In genomic region chr2L:20091094-20091679, dm6 we compare ENCODE assay signal across 1 fruit fly cellular context.
A peak's percentile ranks its signal among the peaks of the same experiment; 100 is the strongest.
TF ChIP-seq lines count a peak whose summit lies in the region.

CG10747 (minus strand) TSS chr2L:20091348.
Pyroxd1 (plus strand) TSS chr2L:20091435.

TF ChIP-seq in whole organism, embryonic, 481 proteins besides CTCF, POLR2A, EP300 and RAD21 (continued from another document and continues in another):
- 0 out of 4 replicates have a peak, but pooled peaks have one; percentile 63 for TF ChIP-seq chinmo (GFP tag; IDR thresholded peaks at IDR 0.05; lab: Robert Waterston, UW; ENCODE audit: partially characterized antibody)
- TF ChIP-seq lilli (GFP tag; optimal IDR thresholded peaks at IDR 0.05; lab: Kevin White, UChicago), result peak; percentile 98
- TF ChIP-seq CG16863 (GFP tag; optimal IDR thresholded peaks at IDR 0.05; lab: Kevin White, UChicago), result peak; percentile 93
- peak; percentile 91 for TF ChIP-seq Poxn (GFP tag; IDR thresholded peaks at IDR 0.05; lab: Robert Waterston, UW)
- no peak for TF ChIP-seq pan (optimal IDR thresholded peaks at IDR 0.05; lab: Kevin White, UChicago)
- peak in 1 of 2 experiments; percentile 95 for TF ChIP-seq pan (GFP tag; optimal IDR thresholded peaks at IDR 0.05 in 1 of 2, IDR thresholded peaks at IDR 0.05 in 1 of 2)
- TF ChIP-seq Rx (GFP tag; IDR thresholded peaks at IDR 0.05; lab: Robert Waterston, UW), result peak; percentile 87
- TF ChIP-seq CG31441 (GFP tag; IDR thresholded peaks at IDR 0.05; lab: Robert Waterston, UW), result peak; percentile 94
- peak; percentile 93 for TF ChIP-seq kay (GFP tag; optimal IDR thresholded peaks at IDR 0.05; lab: Kevin White, UChicago)
- peak; percentile 83 for TF ChIP-seq emc (GFP tag; optimal IDR thresholded peaks at IDR 0.05; lab: Kevin White, UChicago)
- TF ChIP-seq Dp (GFP tag; optimal IDR thresholded peaks at IDR 0.05; lab: Kevin White, UChicago), result peak; percentile 86
- TF ChIP-seq pita (GFP tag; optimal IDR thresholded peaks at IDR 0.05; lab: Kevin White, UChicago), result no peak
- TF ChIP-seq CG4424 (GFP tag; optimal IDR thresholded peaks at IDR 0.05; lab: Kevin White, UChicago), result peak; percentile 96
- no peak for TF ChIP-seq D (optimal IDR thresholded peaks at IDR 0.05; lab: Kevin White, UChicago)
- peak; percentile 91 for TF ChIP-seq D (GFP tag; optimal IDR thresholded peaks at IDR 0.05; lab: Kevin White, UChicago)
- peak; percentile 98 for TF ChIP-seq CG10209 (GFP tag; optimal IDR thresholded peaks at IDR 0.05; lab: Kevin White, UChicago)
- no peak for TF ChIP-seq yki (optimal IDR thresholded peaks at IDR 0.05; lab: Kevin White, UChicago)
- peak; percentile 94 for TF ChIP-seq gsb-n (tag; optimal IDR thresholded peaks at IDR 0.05; lab: Kevin White, UChicago)
- TF ChIP-seq ATbp (GFP tag; optimal IDR thresholded peaks at IDR 0.05; lab: Kevin White, UChicago), result peak; percentile 94
- TF ChIP-seq CG6254 (GFP tag; optimal IDR thresholded peaks at IDR 0.05; lab: Kevin White, UChicago), result peak; percentile 86
- peak; percentile 97 for TF ChIP-seq CG13296 (GFP tag; optimal IDR thresholded peaks at IDR 0.05; lab: Kevin White, UChicago)
- peak; percentile 94 for TF ChIP-seq CG15696 (tag; optimal IDR thresholded peaks at IDR 0.05; lab: Kevin White, UChicago)
- TF ChIP-seq CHES-1-like (GFP tag; optimal IDR thresholded peaks at IDR 0.05; lab: Kevin White, UChicago), result peak; percentile 90
- peak; percentile 96 for TF ChIP-seq esg (GFP tag; conservative IDR thresholded peaks at IDR 0.05; lab: Robert Waterston, UW)
- peak; percentile 94 for TF ChIP-seq Ada2b (GFP tag; IDR thresholded peaks at IDR 0.05; lab: Robert Waterston, UW)
- peak; percentile 66 for TF ChIP-seq Neu2 (GFP tag; optimal IDR thresholded peaks at IDR 0.05; lab: Kevin White, UChicago; ENCODE audit: borderline replicate concordance)
- TF ChIP-seq Hmx (GFP tag; optimal IDR thresholded peaks at IDR 0.05; lab: Kevin White, UChicago), result peak; percentile 94
- peak; percentile 97 for TF ChIP-seq tin (GFP tag; optimal IDR thresholded peaks at IDR 0.05; lab: Kevin White, UChicago)
- TF ChIP-seq ham (GFP tag; IDR thresholded peaks at IDR 0.05; lab: Robert Waterston, UW), result peak; percentile 87
- TF ChIP-seq chm (GFP tag; IDR thresholded peaks at IDR 0.05; lab: Robert Waterston, UW), result peak; percentile 92
- peak; percentile 78 for TF ChIP-seq fd64A (GFP tag; optimal IDR thresholded peaks at IDR 0.05; lab: Kevin White, UChicago)
- TF ChIP-seq HLH54F (GFP tag; optimal IDR thresholded peaks at IDR 0.05; lab: Kevin White, UChicago), result peak; percentile 97
- TF ChIP-seq CG4282 (GFP tag; optimal IDR thresholded peaks at IDR 0.05; lab: Kevin White, UChicago), result peak; percentile 40
- peak; percentile 86 for TF ChIP-seq ssp (GFP tag; IDR thresholded peaks at IDR 0.05; lab: Robert Waterston, UW)
- TF ChIP-seq CG6791 (GFP tag; IDR thresholded peaks at IDR 0.05; lab: Robert Waterston, UW; ENCODE audit: partially characterized antibody), result no peak
- peak; percentile 95 to 96 for TF ChIP-seq bsh (GFP tag; optimal IDR thresholded peaks at IDR 0.05; lab: Kevin White, UChicago)
- TF ChIP-seq CG8359 (GFP tag; optimal IDR thresholded peaks at IDR 0.05; lab: Kevin White, UChicago; ENCODE audit: borderline replicate concordance), result peak; percentile 80
- peak; percentile 96 for TF ChIP-seq CG12155 (GFP tag; optimal IDR thresholded peaks at IDR 0.05; lab: Kevin White, UChicago)
- TF ChIP-seq Eip74EF (GFP tag; optimal IDR thresholded peaks at IDR 0.05; lab: Kevin White, UChicago), result peak in 1 of 2 experiments; percentile 95
- peak; percentile 94 for TF ChIP-seq schlank (tag; optimal IDR thresholded peaks at IDR 0.05; lab: Kevin White, UChicago)
- TF ChIP-seq az2 (GFP tag; optimal IDR thresholded peaks at IDR 0.05; lab: Kevin White, UChicago), result peak; percentile 98
- TF ChIP-seq Scr (GFP tag; IDR thresholded peaks at IDR 0.05; lab: Robert Waterston, UW; ENCODE audit: partially characterized antibody), result peak; percentile 25; the same call in 1 of the 2 replicates
- TF ChIP-seq unc-4 (GFP tag; IDR thresholded peaks at IDR 0.05; lab: Robert Waterston, UW; ENCODE audit: partially characterized antibody), result 0 out of 2 replicates have a peak, but pooled peaks have one; percentile 25
- TF ChIP-seq CG12659 (GFP tag; optimal IDR thresholded peaks at IDR 0.05; lab: Kevin White, UChicago), result peak; percentile 98
- peak; percentile 89 for TF ChIP-seq corto (GFP tag; optimal IDR thresholded peaks at IDR 0.05; lab: Kevin White, UChicago)
- peak; percentile 66 for TF ChIP-seq Gsc (GFP tag; IDR thresholded peaks at IDR 0.05; lab: Robert Waterston, UW)
- peak; percentile 91 for TF ChIP-seq scrt (GFP tag; optimal IDR thresholded peaks at IDR 0.05; lab: Kevin White, UChicago)
- no peak; the same call in 1 of the 2 replicates for TF ChIP-seq amos (GFP tag; IDR thresholded peaks at IDR 0.05; lab: Robert Waterston, UW; ENCODE audit: partially characterized antibody)
- peak; percentile 97 for TF ChIP-seq CG2712 (tag; optimal IDR thresholded peaks at IDR 0.05; lab: Kevin White, UChicago)
- peak; percentile 92 for TF ChIP-seq C15 (GFP tag; IDR thresholded peaks at IDR 0.05; lab: Robert Waterston, UW)
- TF ChIP-seq Hr3 (GFP tag; optimal IDR thresholded peaks at IDR 0.05; lab: Kevin White, UChicago), result peak; percentile 97
- TF ChIP-seq ab (GFP tag; optimal IDR thresholded peaks at IDR 0.05; lab: Kevin White, UChicago), result peak; percentile 92
- peak in 1 of 2 experiments; percentile 85 for TF ChIP-seq Dfd (GFP tag; optimal IDR thresholded peaks at IDR 0.05; lab: Kevin White, UChicago)
- peak; percentile 95 for TF ChIP-seq CG14710 (tag; optimal IDR thresholded peaks at IDR 0.05; lab: Kevin White, UChicago)
- peak; percentile 82 for TF ChIP-seq CG33213 (GFP tag; optimal IDR thresholded peaks at IDR 0.05; lab: Kevin White, UChicago)
- TF ChIP-seq CG8924 (tag; optimal IDR thresholded peaks at IDR 0.05; lab: Kevin White, UChicago), result peak; percentile 98
- peak; percentile 95 for TF ChIP-seq pnt (GFP tag; optimal IDR thresholded peaks at IDR 0.05; lab: Kevin White, UChicago)
- peak; percentile 92 for TF ChIP-seq nerfin-1 (tag; optimal IDR thresholded peaks at IDR 0.05; lab: Kevin White, UChicago)
- peak; percentile 89 for TF ChIP-seq CG18011 (GFP tag; optimal IDR thresholded peaks at IDR 0.05; lab: Kevin White, UChicago)
- peak; percentile 91 for TF ChIP-seq Side (GFP tag; optimal IDR thresholded peaks at IDR 0.05; lab: Kevin White, UChicago)
- TF ChIP-seq sc (optimal IDR thresholded peaks at IDR 0.05; lab: Kevin White, UChicago), result no peak
- peak; percentile 94 for TF ChIP-seq sc (GFP tag; optimal IDR thresholded peaks at IDR 0.05; lab: Kevin White, UChicago)
- TF ChIP-seq CG1602 (GFP tag; optimal IDR thresholded peaks at IDR 0.05; lab: Kevin White, UChicago), result peak; percentile 98
- peak; percentile 98 for TF ChIP-seq Chrac-16 (GFP tag; optimal IDR thresholded peaks at IDR 0.05; lab: Kevin White, UChicago)
- peak; percentile 80 for TF ChIP-seq CG11696 (GFP tag; IDR thresholded peaks at IDR 0.05; lab: Robert Waterston, UW)
- TF ChIP-seq Bdp1 (GFP tag; optimal IDR thresholded peaks at IDR 0.05; lab: Kevin White, UChicago), result peak; percentile 88
- TF ChIP-seq CG12299 (tag; optimal IDR thresholded peaks at IDR 0.05; lab: Kevin White, UChicago), result peak; percentile 96
- peak; percentile 93 for TF ChIP-seq CG34422 (GFP tag; IDR thresholded peaks at IDR 0.05; lab: Robert Waterston, UW)
- TF ChIP-seq jumu (GFP tag; optimal IDR thresholded peaks at IDR 0.05; lab: Kevin White, UChicago), result peak; percentile 93
- peak; percentile 88 to 96 for TF ChIP-seq crp (GFP tag; optimal IDR thresholded peaks at IDR 0.05; lab: Kevin White, UChicago)
- peak; percentile 96 for TF ChIP-seq vfl (GFP tag; optimal IDR thresholded peaks at IDR 0.05; lab: Kevin White, UChicago)
- TF ChIP-seq eyg (GFP tag; optimal IDR thresholded peaks at IDR 0.05; lab: Kevin White, UChicago), result peak; percentile 79
- no peak for TF ChIP-seq ato (GFP tag; IDR thresholded peaks at IDR 0.05; lab: Robert Waterston, UW; ENCODE audit: partially characterized antibody)
- TF ChIP-seq row (GFP tag; IDR thresholded peaks at IDR 0.05; lab: Robert Waterston, UW), result peak; percentile 99
- peak; percentile 97 for TF ChIP-seq CG3281 (GFP tag; optimal IDR thresholded peaks at IDR 0.05; lab: Kevin White, UChicago)
- peak; percentile 97 for TF ChIP-seq Vsx1 (GFP tag; optimal IDR thresholded peaks at IDR 0.05; lab: Kevin White, UChicago)
- TF ChIP-seq CG11723 (GFP tag; optimal IDR thresholded peaks at IDR 0.05; lab: Kevin White, UChicago), result peak; percentile 94
- TF ChIP-seq CG11085 (GFP tag; IDR thresholded peaks at IDR 0.05; lab: Robert Waterston, UW), result peak; percentile 89
- TF ChIP-seq Six4 (GFP tag; optimal IDR thresholded peaks at IDR 0.05; lab: Kevin White, UChicago), result peak; percentile 93
- peak; percentile 95 for TF ChIP-seq sd (tag; optimal IDR thresholded peaks at IDR 0.05; lab: Kevin White, UChicago)
- TF ChIP-seq CG11560 (tag; IDR thresholded peaks at IDR 0.05; lab: Robert Waterston, UW), result peak; percentile 90
- peak; percentile 95 for TF ChIP-seq BtbVII (GFP tag; optimal IDR thresholded peaks at IDR 0.05; lab: Kevin White, UChicago)
- no peak for TF ChIP-seq usp (GFP tag; optimal IDR thresholded peaks at IDR 0.05; lab: Kevin White, UChicago)
- TF ChIP-seq toy (GFP tag; IDR thresholded peaks at IDR 0.05; lab: Robert Waterston, UW), result peak; percentile 84
- peak; percentile 97 for TF ChIP-seq dmrt99B (tag; optimal IDR thresholded peaks at IDR 0.05; lab: Kevin White, UChicago)
- peak; percentile 49; the same call in 1 of the 2 replicates for TF ChIP-seq dati (GFP tag; IDR thresholded peaks at IDR 0.05; lab: Robert Waterston, UW)
- TF ChIP-seq CG1603 (tag; optimal IDR thresholded peaks at IDR 0.05; lab: Kevin White, UChicago), result peak; percentile 86
- peak; percentile 94 for TF ChIP-seq NFAT (GFP tag; IDR thresholded peaks at IDR 0.05; lab: Robert Waterston, UW)
- peak; percentile 86 for TF ChIP-seq CG12236 (GFP tag; optimal IDR thresholded peaks at IDR 0.05; lab: Kevin White, UChicago)
- no peak for TF ChIP-seq CG16813 (GFP tag; IDR thresholded peaks at IDR 0.05; lab: Robert Waterston, UW; ENCODE audit: partially characterized antibody)
- peak; percentile 93 for TF ChIP-seq CG6654 (GFP tag; optimal IDR thresholded peaks at IDR 0.05; lab: Kevin White, UChicago)
- peak; percentile 74 for TF ChIP-seq kni (GFP tag; optimal IDR thresholded peaks at IDR 0.05; lab: Kevin White, UChicago)
- TF ChIP-seq Med (GFP tag; lab: Kevin White, UChicago), result peak; percentile 99
- peak; percentile 96 for TF ChIP-seq gcm (GFP tag; optimal IDR thresholded peaks at IDR 0.05; lab: Kevin White, UChicago)
- peak; percentile 99 for TF ChIP-seq CG2120 (GFP tag; optimal IDR thresholded peaks at IDR 0.05; lab: Kevin White, UChicago)
- peak; percentile 96 for TF ChIP-seq bab2 (GFP tag; optimal IDR thresholded peaks at IDR 0.05; lab: Kevin White, UChicago)
- TF ChIP-seq ems (GFP tag; optimal IDR thresholded peaks at IDR 0.05; lab: Kevin White, UChicago), result peak; percentile 97
- TF ChIP-seq luna (GFP tag; optimal IDR thresholded peaks at IDR 0.05; lab: Kevin White, UChicago), result peak; percentile 85
- TF ChIP-seq Pdp1 (GFP tag; optimal IDR thresholded peaks at IDR 0.05; lab: Kevin White, UChicago), result peak; percentile 93 to 96
- TF ChIP-seq al (GFP tag; IDR thresholded peaks at IDR 0.05; lab: Robert Waterston, UW), result peak; percentile 97
- TF ChIP-seq CG8944 (GFP tag; optimal IDR thresholded peaks at IDR 0.05; lab: Kevin White, UChicago), result peak; percentile 94
- peak; percentile 93 for TF ChIP-seq maf-S (GFP tag; optimal IDR thresholded peaks at IDR 0.05; lab: Kevin White, UChicago)
- TF ChIP-seq Ets65A (GFP tag; lab: Kevin White, UChicago), result peak; percentile 99
- TF ChIP-seq Mad (GFP tag; optimal IDR thresholded peaks at IDR 0.05; lab: Kevin White, UChicago), result peak; percentile 92
- TF ChIP-seq BEAF-32 (GFP tag; optimal IDR thresholded peaks at IDR 0.05; lab: Kevin White, UChicago), result peak; percentile 39
- peak; percentile 93 for TF ChIP-seq Atf-2 (GFP tag; optimal IDR thresholded peaks at IDR 0.05; lab: Kevin White, UChicago)
- peak; percentile 88 for TF ChIP-seq Spps (tag; optimal IDR thresholded peaks at IDR 0.05; lab: Kevin White, UChicago)
- TF ChIP-seq prd (optimal IDR thresholded peaks at IDR 0.05; lab: Kevin White, UChicago), result no peak
- TF ChIP-seq prd (GFP tag; IDR thresholded peaks at IDR 0.05; lab: Robert Waterston, UW), result peak; percentile 97
- no peak for TF ChIP-seq abd-A (tag; optimal IDR thresholded peaks at IDR 0.05; lab: Kevin White, UChicago)
- TF ChIP-seq CG15601 (tag; optimal IDR thresholded peaks at IDR 0.05; lab: Kevin White, UChicago), result peak; percentile 93
- TF ChIP-seq caup (GFP tag; optimal IDR thresholded peaks at IDR 0.05; lab: Kevin White, UChicago; ENCODE audit: severe bottlenecking), result peak; percentile 96
- peak; percentile 97 for TF ChIP-seq Atf6 (GFP tag; IDR thresholded peaks at IDR 0.05; lab: Robert Waterston, UW)
- TF ChIP-seq Elba2 (GFP tag; optimal IDR thresholded peaks at IDR 0.05; lab: Kevin White, UChicago), result peak; percentile 81
- peak; percentile 83 for TF ChIP-seq Adf1 (GFP tag; IDR thresholded peaks at IDR 0.05; lab: Robert Waterston, UW)
- no peak for TF ChIP-seq Hr39 (optimal IDR thresholded peaks at IDR 0.05; lab: Kevin White, UChicago)
- TF ChIP-seq zfh1 (GFP tag; IDR thresholded peaks at IDR 0.05; lab: Robert Waterston, UW), result peak; percentile 94
- peak; percentile 91 for TF ChIP-seq H2.0 (GFP tag; IDR thresholded peaks at IDR 0.05; lab: Robert Waterston, UW)
- peak; percentile 84 for TF ChIP-seq bowl (GFP tag; IDR thresholded peaks at IDR 0.05; lab: Robert Waterston, UW)
- TF ChIP-seq sim (GFP tag; IDR thresholded peaks at IDR 0.05; lab: Robert Waterston, UW), result peak; percentile 84
- TF ChIP-seq shn (GFP tag; optimal IDR thresholded peaks at IDR 0.05; lab: Kevin White, UChicago), result peak; percentile 96
- TF ChIP-seq aop (GFP tag; IDR thresholded peaks at IDR 0.05; lab: Robert Waterston, UW), result peak; percentile 33; the same call in 1 of the 2 replicates
- peak; percentile 87 for TF ChIP-seq exex (tag; optimal IDR thresholded peaks at IDR 0.05; lab: Kevin White, UChicago)
- peak; percentile 95 for TF ChIP-seq CG32767 (GFP tag; IDR thresholded peaks at IDR 0.05; lab: Robert Waterston, UW)
- TF ChIP-seq mam (GFP tag; optimal IDR thresholded peaks at IDR 0.05; lab: Kevin White, UChicago), result peak; percentile 97
- TF ChIP-seq Ssrp (tag; optimal IDR thresholded peaks at IDR 0.05; lab: Kevin White, UChicago), result peak; percentile 97
- peak; percentile 89 for TF ChIP-seq wdn (GFP tag; IDR thresholded peaks at IDR 0.05; lab: Robert Waterston, UW)
- TF ChIP-seq CG16815 (GFP tag; optimal IDR thresholded peaks at IDR 0.05; lab: Kevin White, UChicago), result peak; percentile 98
- peak; percentile 81 for TF ChIP-seq CG2202 (tag; optimal IDR thresholded peaks at IDR 0.05; lab: Kevin White, UChicago)
